Fruit fly (Drosophila melanogaster): ENCODE measurements around the gene Pfdn6.

- TF ChIP-seq CG8119 (GFP tag; IDR thresholded peaks at IDR 0.05) = peak; percentile 98
- peak; percentile 51 for TF ChIP-seq fkh (GFP tag; optimal IDR thresholded peaks at IDR 0.05)
- peak; percentile 96 for TF ChIP-seq Lpt (GFP tag; optimal IDR thresholded peaks at IDR 0.05)
- peak; percentile 97 for TF ChIP-seq eg (GFP tag; IDR thresholded peaks at IDR 0.05)
- peak; percentile 99 for TF ChIP-seq cyc (GFP tag; optimal IDR thresholded peaks at IDR 0.05)
Observed at dm6 chr3L:19902560-19903399, 20.7 kb upstream of the Pfdn6 start.

Measured in whole organism, prepupa.